Worm (Caenorhabditis elegans) whole organism, L4 larva: Measurements from ENCODE around the gene srh-284.

ENCODE experiments used
- F10B5.3 ChIP-seq: sonication (generic microtip); optimal IDR thresholded peaks from 2 replicates; lab custom pipeline; 2016; ENCODE audit warnings: mild to moderate bottlenecking, missing genetic modification characterization, missing compliant biosample characterization
- F26F4.8 ChIP-seq: fragments of 200-800 bp; sonication (Bioruptor generic); conservative IDR thresholded peaks from 2 replicates; pipeline ENCODE4 v1.3.6; 2022; ENCODE audit warnings: missing genetic modification characterization, missing compliant biosample characterization
- F44E2.7 ChIP-seq: fragments of 200-800 bp; sonication (Bioruptor generic); IDR thresholded peaks from 2 replicates; pipeline ENCODE4 v2.1.2; 2022; ENCODE audit warnings: missing genetic modification characterization, missing compliant biosample characterization
- T26A8.4 ChIP-seq: fragments of 200-800 bp; sonication (Bioruptor generic); IDR thresholded peaks from 2 replicates; pipeline ENCODE4 v1.3.6; 2022; ENCODE audit warnings: missing genetic modification characterization, missing compliant biosample characterization
- ZK546.5 ChIP-seq, 2 experiments: sonication (generic microtip); optimal IDR thresholded peaks; 2 replicates each; lab custom pipeline; 2017; ENCODE audit warnings: missing biosample characterization in 2 of 2, missing genetic modification characterization in 2 of 2
- arid-1 ChIP-seq: fragments of 200-800 bp; sonication (Bioruptor generic); conservative IDR thresholded peaks from 2 replicates; pipeline ENCODE4 v1.3.6; 2022; ENCODE audit warnings: missing genetic modification reagents, missing genetic modification characterization, missing compliant biosample characterization
- attf-4 ChIP-seq: sonication (generic microtip); optimal IDR thresholded peaks from 3 replicates; lab custom pipeline; 2017; ENCODE audit warnings: missing biosample characterization, missing genetic modification characterization
- ceh-32 ChIP-seq: sonication (generic microtip); optimal IDR thresholded peaks from 2 replicates; lab custom pipeline; 2016; ENCODE audit warnings: mild to moderate bottlenecking, missing genetic modification characterization, missing compliant biosample characterization; ENCODE audit not compliant: poor library complexity
- ceh-62 ChIP-seq: sonication (generic microtip); optimal IDR thresholded peaks from 2 replicates; lab custom pipeline; 2017; ENCODE audit warnings: missing biosample characterization, missing genetic modification characterization
- ces-1 ChIP-seq: fragments of 150-350 bp; sonication (generic microtip); optimal IDR thresholded peaks from 4 replicates; lab custom pipeline; 2014; ENCODE audit warnings: missing biosample characterization, missing genetic modification reagents, missing genetic modification characterization
- cey-2 ChIP-seq: sonication (generic microtip); optimal IDR thresholded peaks from 3 replicates; lab custom pipeline; 2017; ENCODE audit warnings: missing genetic modification characterization, mild to moderate bottlenecking, missing compliant biosample characterization, antibody characterized with exemption, borderline replicate concordance; ENCODE audit not compliant: insufficient read depth
- ctbp-1 ChIP-seq: fragments of 200-800 bp; sonication (Bioruptor generic); IDR thresholded peaks from 2 replicates; pipeline ENCODE4 v1.3.6; 2022; ENCODE audit warnings: missing genetic modification reagents, missing genetic modification characterization, missing compliant biosample characterization
- daf-16 ChIP-seq, 3 experiments: sonication (generic microtip); optimal IDR thresholded peaks; 2 replicates each; lab custom pipeline; 2016 to 2017; ENCODE audit warnings: missing genetic modification characterization in 3 of 3, missing genetic modification reagents in 3 of 3, mild to moderate bottlenecking in 2 of 3, missing compliant biosample characterization in 2 of 3, missing biosample characterization in 1 of 3, moderate library complexity in 1 of 3
- dmd-6 ChIP-seq: fragments of 200-800 bp; sonication (Bioruptor generic); IDR thresholded peaks from 2 replicates; pipeline ENCODE4 v1.3.6; 2022; ENCODE audit warnings: missing genetic modification reagents, missing genetic modification characterization, missing compliant biosample characterization
- dmd-9 ChIP-seq: fragments of 200-800 bp; sonication (Bioruptor generic); IDR thresholded peaks from 2 replicates; pipeline ENCODE4 v1.3.6; 2022; ENCODE audit warnings: missing genetic modification reagents, missing genetic modification characterization, missing compliant biosample characterization
- dpl-1 ChIP-seq: fragments of 150-350 bp; optimal IDR thresholded peaks from 2 replicates; lab custom pipeline; 2014; ENCODE audit warnings: missing biosample characterization, missing genetic modification reagents, missing genetic modification characterization
- duxl-1 ChIP-seq: sonication (generic microtip); optimal IDR thresholded peaks from 2 replicates; lab custom pipeline; 2016; ENCODE audit warnings: mild to moderate bottlenecking, missing genetic modification characterization, moderate library complexity, missing compliant biosample characterization; ENCODE audit not compliant: poor library complexity
- egl-43 ChIP-seq: fragments of 200-800 bp; sonication (Bioruptor generic); IDR thresholded peaks from 2 replicates; pipeline ENCODE4 v1.3.6; 2022; ENCODE audit warnings: missing genetic modification reagents, missing genetic modification characterization, missing compliant biosample characterization
- fkh-10 ChIP-seq: fragments of 150-350 bp; optimal IDR thresholded peaks from 2 replicates; lab custom pipeline; 2014; ENCODE audit warnings: missing biosample characterization, missing genetic modification reagents, missing genetic modification characterization
- hif-1 ChIP-seq, 2 experiments: sonication (generic microtip); optimal IDR thresholded peaks; 2 replicates each; lab custom pipeline; 2016 to 2017; ENCODE audit warnings: missing compliant biosample characterization in 2 of 2, missing genetic modification characterization in 2 of 2, missing genetic modification reagents in 2 of 2, missing genotype in 2 of 2, mild to moderate bottlenecking in 1 of 2
- hlh-11 ChIP-seq: fragments of 200-800 bp; sonication (Bioruptor generic); optimal IDR thresholded peaks from 2 replicates; lab custom pipeline; 2018; ENCODE audit warnings: mild to moderate bottlenecking, missing genetic modification characterization, missing compliant biosample characterization
- hmg-1.1 ChIP-seq: fragments of 200-800 bp; sonication (Bioruptor generic); IDR thresholded peaks from 2 replicates; pipeline ENCODE4 v1.3.6; 2022; ENCODE audit warnings: missing genetic modification reagents, missing genetic modification characterization, missing compliant biosample characterization
- jun-1 ChIP-seq: fragments of 150-350 bp; optimal IDR thresholded peaks from 2 replicates; lab custom pipeline; 2014; ENCODE audit warnings: missing biosample characterization, missing genetic modification reagents, missing genetic modification characterization
- lin-13 ChIP-seq: fragments of 150-350 bp; optimal IDR thresholded peaks from 2 replicates; lab custom pipeline; 2014; ENCODE audit warnings: missing biosample characterization, missing genetic modification reagents, missing genetic modification characterization
- lin-15B ChIP-seq: fragments of 150-350 bp; sonication (generic microtip); optimal IDR thresholded peaks from 3 replicates; lab custom pipeline; 2014; ENCODE audit warnings: missing biosample characterization, missing genetic modification characterization
- lin-38 ChIP-seq: fragments of 200-800 bp; sonication (Bioruptor generic); IDR thresholded peaks from 2 replicates; pipeline ENCODE4 v1.3.6; 2022; ENCODE audit warnings: missing genetic modification reagents, missing genetic modification characterization, missing compliant biosample characterization
- lin-39 ChIP-seq: fragments of 150-350 bp; optimal IDR thresholded peaks from 2 replicates; lab custom pipeline; 2014; ENCODE audit warnings: missing biosample characterization, missing genetic modification reagents, missing genetic modification characterization
- mxl-2 ChIP-seq: fragments of 200-800 bp; sonication (Bioruptor generic); conservative IDR thresholded peaks from 2 replicates; pipeline ENCODE4 v1.3.6; 2022; ENCODE audit warnings: missing genetic modification reagents, missing genetic modification characterization, missing compliant biosample characterization
- nhr-11 ChIP-seq: fragments of 150-350 bp; optimal IDR thresholded peaks from 2 replicates; lab custom pipeline; 2014; ENCODE audit warnings: missing biosample characterization, missing genetic modification characterization
- nhr-25 ChIP-seq: sonication (generic microtip); optimal IDR thresholded peaks from 2 replicates; lab custom pipeline; 2017; ENCODE audit warnings: missing genetic modification characterization, mild to moderate bottlenecking, missing compliant biosample characterization, antibody characterized with exemption, moderate library complexity, borderline replicate concordance; ENCODE audit not compliant: insufficient read depth
- nhr-28 ChIP-seq: fragments of 150-350 bp; optimal IDR thresholded peaks from 2 replicates; lab custom pipeline; 2014; ENCODE audit warnings: missing biosample characterization, missing genetic modification characterization
- nhr-42 ChIP-seq: fragments of 200-800 bp; sonication (Bioruptor generic); IDR thresholded peaks from 2 replicates; pipeline ENCODE4 v1.3.6; 2022; ENCODE audit warnings: missing genetic modification characterization, missing compliant biosample characterization
- nhr-48 ChIP-seq: sonication (generic microtip); optimal IDR thresholded peaks from 2 replicates; lab custom pipeline; 2016; ENCODE audit warnings: mild to moderate bottlenecking, missing genetic modification characterization, missing compliant biosample characterization
- pha-4 ChIP-seq, 2 experiments: fragments of 150-350 bp in 1 of 2; fragments of 200-800 bp in 1 of 2; sonication (Bioruptor generic) in 1 of 2; IDR thresholded peaks in 1 of 2; optimal IDR thresholded peaks in 1 of 2; 2 replicates each; pipeline versions ENCODE4 v1.3.6 to Lab custom; 2014 to 2022; ENCODE audit warnings: missing genetic modification characterization in 2 of 2, missing genetic modification reagents in 2 of 2, missing biosample characterization in 1 of 2, missing compliant biosample characterization in 1 of 2
- php-3 ChIP-seq: fragments of 200-800 bp; sonication (Bioruptor generic); IDR thresholded peaks from 2 replicates; pipeline ENCODE4 v1.3.6; 2022; ENCODE audit warnings: missing genetic modification reagents, missing genetic modification characterization, missing compliant biosample characterization
- pqm-1 ChIP-seq: sonication (generic microtip); optimal IDR thresholded peaks from 2 replicates; lab custom pipeline; 2017; ENCODE audit warnings: missing biosample characterization, missing genetic modification characterization
- saeg-2 ChIP-seq: fragments of 200-800 bp; sonication (Bioruptor generic); IDR thresholded peaks from 2 replicates; pipeline ENCODE4 v1.3.6; 2022; ENCODE audit warnings: missing genetic modification reagents, missing genetic modification characterization, missing compliant biosample characterization
- tra-1 ChIP-seq: fragments of 200-800 bp; sonication (Bioruptor generic); IDR thresholded peaks from 2 replicates; pipeline ENCODE4 v1.3.6; 2022; ENCODE audit warnings: missing genetic modification reagents, missing genetic modification characterization, missing compliant biosample characterization
- zag-1 ChIP-seq: fragments of 150-350 bp; optimal IDR thresholded peaks from 2 replicates; lab custom pipeline; 2014; ENCODE audit warnings: missing biosample characterization, missing genetic modification characterization
- zip-11 ChIP-seq: fragments of 200-800 bp; sonication (Bioruptor generic); IDR thresholded peaks from 2 replicates; pipeline ENCODE4 v1.3.6; 2022; ENCODE audit warnings: missing genetic modification characterization, missing compliant biosample characterization
- zip-2 ChIP-seq: fragments of 150-350 bp; optimal IDR thresholded peaks from 2 replicates; lab custom pipeline; 2014; ENCODE audit warnings: missing biosample characterization, missing genetic modification characterization

The srh-284 gene

ce11 chrV:17721709-17722108 lies 45.6 kb upstream of the srh-284 start (continued):
- TF ChIP-seq arid-1 (no peak), dmd-9 (GFP tag; lab: Robert Waterston, UW) (no peak), lin-15B (no peak), nhr-48 (tag; lab: Kevin White, UChicago) (peak; percentile 70), fkh-10 (GFP tag; lab: Kevin White, UChicago) (no peak), attf-4 (tag; lab: Kevin White, UChicago) (no peak), pha-4 (GFP tag; IDR thresholded peaks at IDR 0.05; lab: Robert Waterston, UW) (0 out of 2 replicates have a peak, but pooled peaks have one; percentile 52), pha-4 (tag; optimal IDR thresholded peaks at IDR 0.05; lab: Kevin White, UChicago) (no peak), lin-39 (no peak), dmd-6 (GFP tag; lab: Robert Waterston, UW) (peak; percentile 97), nhr-28 (tag; lab: Kevin White, UChicago) (peak; percentile 90), duxl-1 (tag; lab: Kevin White, UChicago) (no peak), ZK546.5 (tag; optimal IDR thresholded peaks at IDR 0.05; lab: Kevin White, UChicago) (no peak), egl-43 (GFP tag; lab: Robert Waterston, UW) (no peak), saeg-2 (GFP tag; lab: Robert Waterston, UW) (peak; percentile 72; the same call in 1 of the 2 replicates), ces-1 (no peak), lin-13 (GFP tag; lab: Kevin White, UChicago) (no peak), hmg-1.1 (GFP tag; lab: Robert Waterston, UW) (no peak), F26F4.8 (no peak), cey-2 (no peak), ceh-32 (tag; lab: Kevin White, UChicago) (no peak)
- TF ChIP-seq, all 104 proteins: peak for 23

ce11 chrV:17722553-17722952 lies 44.8 kb upstream of the srh-284 start:
- TF ChIP-seq egl-43 (GFP tag; lab: Robert Waterston, UW): no peak
- 0 out of 2 replicates have a peak, but pooled peaks have one; percentile 22 for TF ChIP-seq lin-38 (GFP tag; lab: Robert Waterston, UW)
- TF ChIP-seq, all 104 proteins: peak for 1

ce11 chrV:17723142-17723781 lies 44.1 kb upstream of the srh-284 start:
- TF ChIP-seq php-3 (no peak), tra-1 (GFP tag; lab: Robert Waterston, UW) (no peak), hlh-11 (peak; percentile 29), ZK546.5 (tag; optimal IDR thresholded peaks at IDR 0.05; lab: Kevin White, UChicago) (no peak), nhr-28 (tag; lab: Kevin White, UChicago) (peak; percentile 36), nhr-42 (GFP tag; lab: Robert Waterston, UW) (no peak), attf-4 (tag; lab: Kevin White, UChicago) (no peak), F44E2.7 (GFP tag; lab: Robert Waterston, UW) (no peak), nhr-25 (tag; lab: Kevin White, UChicago) (no peak), lin-38 (GFP tag; lab: Robert Waterston, UW) (no peak), F10B5.3 (tag; lab: Kevin White, UChicago) (no peak), zag-1 (tag; lab: Kevin White, UChicago) (no peak), T26A8.4 (GFP tag; lab: Robert Waterston, UW) (no peak), nhr-11 (tag; lab: Kevin White, UChicago) (peak; percentile 3), ctbp-1 (no peak), mxl-2 (GFP tag; lab: Robert Waterston, UW) (no peak), lin-15B (no peak), dpl-1 (GFP tag; lab: Kevin White, UChicago) (no peak), cey-2 (no peak), jun-1 (tag; lab: Kevin White, UChicago) (no peak), daf-16 (GFP tag; optimal IDR thresholded peaks at IDR 0.05; lab: Kevin White, UChicago) (no peak), daf-16 (tag; optimal IDR thresholded peaks at IDR 0.05; lab: Kevin White, UChicago) (peak; percentile 91), pqm-1 (no peak), zip-11 (GFP tag; lab: Robert Waterston, UW) (no peak), zip-2 (tag; lab: Kevin White, UChicago) (no peak), hif-1 (tag; optimal IDR thresholded peaks at IDR 0.05; lab: Kevin White, UChicago) (no peak), ceh-62 (tag; lab: Kevin White, UChicago) (no peak)
